Fruit fly (Drosophila melanogaster) whole organism, embryonic: Measurements from ENCODE around the gene CG31832.

Experiments used
- Abd-B ChIP-seq: fragments of 200-800 bp; sonication (Bioruptor generic); optimal IDR thresholded peaks from 2 replicates; lab custom pipeline; 2018; ENCODE audit warnings: missing biosample characterization, mild to moderate bottlenecking, missing genetic modification characterization, moderate library complexity
- CG10209 ChIP-seq: fragments of 200-800 bp; sonication (Bioruptor generic); optimal IDR thresholded peaks from 3 replicates; lab custom pipeline; 2017; ENCODE audit warnings: missing biosample characterization, mild to moderate bottlenecking, missing genetic modification characterization, missing genetic modification reagents
- CG10654 ChIP-seq: fragments of 200-800 bp; sonication (Bioruptor generic); optimal IDR thresholded peaks from 2 replicates; lab custom pipeline; 2016; ENCODE audit warnings: missing biosample characterization, missing genetic modification characterization
- CG14441 ChIP-seq: fragments of 200-800 bp; sonication (Bioruptor generic); IDR thresholded peaks from 2 replicates; pipeline ENCODE4 v1.3.6; 2022; ENCODE audit warnings: missing biosample characterization, missing genetic modification characterization
- CG14965 ChIP-seq: fragments of 200-800 bp; sonication (Bioruptor generic); optimal IDR thresholded peaks from 2 replicates; lab custom pipeline; 2016; ENCODE audit warnings: missing biosample characterization, missing genetic modification characterization, borderline replicate concordance
- CG16779 ChIP-seq: fragments of 200-800 bp; sonication (Bioruptor generic); IDR thresholded peaks from 2 replicates; pipeline ENCODE4 v1.3.6; 2022; ENCODE audit warnings: missing biosample characterization, missing genetic modification characterization
- CG16815 ChIP-seq: fragments of 200-800 bp; sonication (Bioruptor generic); optimal IDR thresholded peaks from 3 replicates; lab custom pipeline; 2017; ENCODE audit warnings: missing biosample characterization, mild to moderate bottlenecking, missing genetic modification characterization
- CG17912 ChIP-seq: fragments of 200-800 bp; sonication (Bioruptor generic); optimal IDR thresholded peaks from 2 replicates; lab custom pipeline; 2018; ENCODE audit warnings: missing biosample characterization, mild to moderate bottlenecking, missing genetic modification characterization
- CG2678 ChIP-seq: fragments of 200-800 bp; sonication (Bioruptor generic); optimal IDR thresholded peaks from 3 replicates; lab custom pipeline; 2019; ENCODE audit warnings: missing biosample characterization, mild to moderate bottlenecking, missing genetic modification characterization, moderate library complexity
- CG2712 ChIP-seq: fragments of 200-800 bp; optimal IDR thresholded peaks from 3 replicates; lab custom pipeline; 2019; ENCODE audit warnings: missing biosample characterization, mild to moderate bottlenecking, missing genetic modification characterization, moderate library complexity
- CG32532 ChIP-seq: fragments of 200-800 bp; sonication (Bioruptor generic); IDR thresholded peaks from 2 replicates; pipeline ENCODE4 v1.3.6; 2022; ENCODE audit warnings: missing biosample characterization, missing genetic modification characterization
- CG4328 ChIP-seq: fragments of 200-800 bp; sonication (Bioruptor generic); optimal IDR thresholded peaks from 3 replicates; lab custom pipeline; 2017; ENCODE audit warnings: missing biosample characterization, missing genetic modification reagents, missing genetic modification characterization
- CG43689 ChIP-seq: fragments of 200-800 bp; sonication (Bioruptor generic); IDR thresholded peaks from 2 replicates; pipeline ENCODE4 v1.3.6; 2022; ENCODE audit warnings: missing biosample characterization, missing genetic modification characterization
- CG4730 ChIP-seq: fragments of 200-800 bp; sonication (Bioruptor generic); IDR thresholded peaks from 2 replicates; pipeline ENCODE4 v1.3.6; 2022; ENCODE audit warnings: missing biosample characterization, missing genetic modification characterization
- CG4854 ChIP-seq: fragments of 200-800 bp; sonication (Bioruptor generic); optimal IDR thresholded peaks from 2 replicates; lab custom pipeline; 2016; ENCODE audit warnings: missing biosample characterization, missing genetic modification characterization, inconsistent platforms
- CG5180 ChIP-seq: fragments of 200-800 bp; sonication (Bioruptor generic); optimal IDR thresholded peaks from 3 replicates; lab custom pipeline; 2017; ENCODE audit warnings: missing biosample characterization, missing genetic modification characterization, mild to moderate bottlenecking, moderate library complexity, missing genetic modification reagents
- CG5953 ChIP-seq: fragments of 200-800 bp; sonication (Bioruptor generic); IDR thresholded peaks from 2 replicates; pipeline ENCODE4 v1.3.6; 2022; ENCODE audit warnings: missing biosample characterization, missing genetic modification characterization
- CG7271 ChIP-seq: fragments of 200-800 bp; sonication (Bioruptor generic); optimal IDR thresholded peaks from 2 replicates; lab custom pipeline; 2018; ENCODE audit warnings: missing biosample characterization, mild to moderate bottlenecking, missing genetic modification characterization, moderate library complexity
- CG7372 ChIP-seq: fragments of 200-800 bp; sonication (Bioruptor generic); IDR thresholded peaks from 2 replicates; pipeline ENCODE4 v1.3.6; 2022; ENCODE audit warnings: missing biosample characterization, missing genetic modification characterization
- CG7786 ChIP-seq: fragments of 200-800 bp; sonication (Bioruptor generic); optimal IDR thresholded peaks from 2 replicates; lab custom pipeline; 2016; ENCODE audit warnings: missing biosample characterization, missing genetic modification characterization
- CG8281 ChIP-seq: fragments of 200-800 bp; sonication (Bioruptor generic); optimal IDR thresholded peaks from 2 replicates; lab custom pipeline; 2018; ENCODE audit warnings: missing biosample characterization, mild to moderate bottlenecking, missing genetic modification characterization, moderate library complexity
- CG9609 ChIP-seq: fragments of 200-800 bp; sonication (Bioruptor generic); optimal IDR thresholded peaks from 3 replicates; lab custom pipeline; 2016; ENCODE audit warnings: missing biosample characterization, missing genetic modification characterization
- Dll ChIP-seq: fragments of 200-800 bp; sonication (Bioruptor generic); IDR thresholded peaks from 4 replicates; pipeline ENCODE4 v1.3.6; 2022; ENCODE audit warnings: missing biosample characterization, missing genetic modification characterization; ENCODE audit not compliant: partially characterized antibody
- Med ChIP-seq: fragments of 200-800 bp; sonication (Bioruptor generic); peaks from one replicate; lab custom pipeline; 2016; ENCODE audit warnings: missing biosample characterization, missing genetic modification characterization, mild to moderate bottlenecking, inconsistent platforms, moderate library complexity
- Oli ChIP-seq: fragments of 200-800 bp; sonication (Bioruptor generic); optimal IDR thresholded peaks from 2 replicates; lab custom pipeline; 2018; ENCODE audit warnings: missing biosample characterization, mild to moderate bottlenecking, missing genetic modification characterization, moderate library complexity
- Opbp ChIP-seq: fragments of 200-800 bp; sonication (Bioruptor generic); IDR thresholded peaks from 3 replicates; pipeline ENCODE4 v1.3.6; 2022; ENCODE audit warnings: missing biosample characterization, missing genetic modification characterization; ENCODE audit not compliant: partially characterized antibody
- Scr ChIP-seq: fragments of 200-800 bp; sonication (Bioruptor generic); IDR thresholded peaks from 2 replicates; pipeline ENCODE4 v1.3.6; 2022; ENCODE audit warnings: missing biosample characterization, missing genetic modification characterization; ENCODE audit not compliant: partially characterized antibody
- Six4 ChIP-seq: fragments of 200-800 bp; sonication (Bioruptor generic); optimal IDR thresholded peaks from 2 replicates; lab custom pipeline; 2016; ENCODE audit warnings: missing biosample characterization, missing genetic modification characterization
- Sox102F ChIP-seq: fragments of 200-800 bp; sonication (Bioruptor generic); optimal IDR thresholded peaks from 2 replicates; lab custom pipeline; 2018; ENCODE audit warnings: missing biosample characterization, mild to moderate bottlenecking, missing genetic modification characterization, moderate library complexity
- amos ChIP-seq: fragments of 200-800 bp; sonication (Bioruptor generic); IDR thresholded peaks from 2 replicates; pipeline ENCODE4 v1.3.6; 2022; ENCODE audit warnings: missing biosample characterization, missing genetic modification characterization; ENCODE audit not compliant: partially characterized antibody
- ase ChIP-seq: fragments of 200-800 bp; sonication (Bioruptor generic); IDR thresholded peaks from 3 replicates; pipeline ENCODE4 v1.3.6; 2022; ENCODE audit warnings: missing biosample characterization, missing genetic modification characterization
- ash1 ChIP-seq: fragments of 200-800 bp; sonication (Bioruptor generic); optimal IDR thresholded peaks from 2 replicates; lab custom pipeline; 2018; ENCODE audit warnings: missing biosample characterization, mild to moderate bottlenecking, missing genetic modification characterization
- bsh ChIP-seq, 2 experiments: fragments of 200-800 bp; sonication (Bioruptor generic); optimal IDR thresholded peaks; 2 replicates each; lab custom pipeline; 2017 to 2018; ENCODE audit warnings: mild to moderate bottlenecking in 2 of 2, missing biosample characterization in 2 of 2, missing genetic modification characterization in 2 of 2, moderate library complexity in 1 of 2
- ci ChIP-seq: fragments of 200-800 bp; sonication (Bioruptor generic); IDR thresholded peaks from 3 replicates; pipeline ENCODE4 v1.3.6; 2022; ENCODE audit warnings: missing biosample characterization, missing genetic modification characterization
- cwo ChIP-seq: fragments of 200-800 bp; sonication (Bioruptor generic); optimal IDR thresholded peaks from 3 replicates; lab custom pipeline; 2017; ENCODE audit warnings: missing biosample characterization, missing genetic modification characterization, mild to moderate bottlenecking, moderate library complexity, missing genetic modification reagents
- disco-r ChIP-seq: fragments of 200-800 bp; sonication (Bioruptor generic); optimal IDR thresholded peaks from 2 replicates; lab custom pipeline; 2016; ENCODE audit warnings: missing biosample characterization, missing genetic modification characterization
- ham ChIP-seq: fragments of 200-800 bp; sonication (Bioruptor generic); IDR thresholded peaks from 2 replicates; pipeline ENCODE4 v1.3.6; 2022; ENCODE audit warnings: missing biosample characterization, missing genetic modification characterization
- jigr1 ChIP-seq: fragments of 200-800 bp; sonication (Bioruptor generic); IDR thresholded peaks from 3 replicates; pipeline ENCODE4 v1.3.6; 2022; ENCODE audit warnings: missing biosample characterization, missing genetic modification characterization
- kni ChIP-seq: fragments of 200-800 bp; sonication (Bioruptor generic); optimal IDR thresholded peaks from 3 replicates; lab custom pipeline; 2017; ENCODE audit warnings: mild to moderate bottlenecking, missing biosample characterization, missing genetic modification reagents, missing genetic modification characterization
- luna ChIP-seq: fragments of 200-800 bp; sonication (Bioruptor generic); optimal IDR thresholded peaks from 2 replicates; lab custom pipeline; 2016; ENCODE audit warnings: missing biosample characterization, missing genetic modification characterization
- onecut ChIP-seq: fragments of 200-800 bp; sonication (Bioruptor generic); IDR thresholded peaks from 2 replicates; pipeline ENCODE4 v1.3.6; 2022; ENCODE audit warnings: missing biosample characterization, missing genetic modification characterization
- pb ChIP-seq: fragments of 200-800 bp; sonication (Bioruptor generic); optimal IDR thresholded peaks from 3 replicates; lab custom pipeline; 2016; ENCODE audit warnings: missing biosample characterization, missing genetic modification characterization
- salm ChIP-seq: fragments of 200-800 bp; sonication (Bioruptor generic); optimal IDR thresholded peaks from 2 replicates; lab custom pipeline; 2018; ENCODE audit warnings: missing biosample characterization, mild to moderate bottlenecking, missing genetic modification characterization
- tll ChIP-seq, 2 experiments: fragments of 200-800 bp in 1 of 2; fragments of >200 bp in 1 of 2; sonication (Bioruptor generic) in 1 of 2; optimal IDR thresholded peaks; 2 replicates each; lab custom pipeline; 2017 to 2019; ENCODE audit warnings: missing biosample characterization in 2 of 2, missing genetic modification characterization in 2 of 2, mild to moderate bottlenecking in 1 of 2, moderate library complexity in 1 of 2
- toy ChIP-seq: fragments of 200-800 bp; sonication (Bioruptor generic); IDR thresholded peaks from 2 replicates; pipeline ENCODE4 v1.3.6; 2022; ENCODE audit warnings: missing biosample characterization, missing genetic modification characterization
- wdn ChIP-seq: fragments of 200-800 bp; sonication (Bioruptor generic); IDR thresholded peaks from 2 replicates; pipeline ENCODE4 v1.3.6; 2022; ENCODE audit warnings: missing biosample characterization, missing genetic modification characterization
- wek ChIP-seq: fragments of 200-800 bp; sonication (Bioruptor generic); optimal IDR thresholded peaks from 3 replicates; lab custom pipeline; 2018; ENCODE audit warnings: missing biosample characterization, mild to moderate bottlenecking, missing genetic modification characterization, moderate library complexity

The CG31832 gene

dm6 chr2L:15056359-15057220 lies 25.0 kb upstream of the CG31832 start (continued):
- no peak for TF ChIP-seq wek
- TF ChIP-seq CG7786 (GFP tag; lab: Kevin White, UChicago) = no peak
- peak; percentile 56 for TF ChIP-seq onecut (GFP tag; lab: Robert Waterston, UW)
- TF ChIP-seq CG7271 (tag; lab: Kevin White, UChicago) = peak; percentile 44
- TF ChIP-seq CG10209 (GFP tag; lab: Kevin White, UChicago) = peak; percentile 69
- TF ChIP-seq CG5953 (GFP tag; lab: Robert Waterston, UW) = peak; percentile 40
- no peak for TF ChIP-seq CG14965
- no peak for TF ChIP-seq pb (GFP tag; lab: Kevin White, UChicago)
- peak in 1 of 2 experiments; percentile 18 for TF ChIP-seq tll (GFP tag; optimal IDR thresholded peaks at IDR 0.05; lab: Kevin White, UChicago)
- no peak for TF ChIP-seq CG4854
- TF ChIP-seq Oli = peak; percentile 74
- TF ChIP-seq CG43689 = no peak
- TF ChIP-seq CG32532 (GFP tag; lab: Robert Waterston, UW) = peak; percentile 57; the same call in 1 of the 2 replicates
- no peak for TF ChIP-seq luna (GFP tag; lab: Kevin White, UChicago)
- no peak for TF ChIP-seq ham (GFP tag; lab: Robert Waterston, UW)
- TF ChIP-seq CG4730 (GFP tag; lab: Robert Waterston, UW) = 0 out of 2 replicates have a peak, but pooled peaks have one; percentile 37
- peak; percentile 31 for TF ChIP-seq Abd-B
- TF ChIP-seq Six4 = peak; percentile 82
- peak; percentile 80 for TF ChIP-seq Med
- TF ChIP-seq CG2678 (tag; lab: Kevin White, UChicago) = peak; percentile 87
- TF ChIP-seq bsh (GFP tag; optimal IDR thresholded peaks at IDR 0.05; lab: Kevin White, UChicago) = peak; percentile 57 to 76
- TF ChIP-seq Sox102F (GFP tag; lab: Kevin White, UChicago) = peak; percentile 80
- no peak for TF ChIP-seq wdn (GFP tag; lab: Robert Waterston, UW)
- TF ChIP-seq CG17912 (GFP tag; lab: Kevin White, UChicago) = no peak
- TF ChIP-seq CG8281 (tag; lab: Kevin White, UChicago) = peak; percentile 55
- TF ChIP-seq CG4328 (GFP tag; lab: Kevin White, UChicago) = peak; percentile 55
- 0 out of 3 replicates have a peak, but pooled peaks have one; percentile 29 for TF ChIP-seq jigr1 (GFP tag; lab: Robert Waterston, UW)
- no peak for TF ChIP-seq Scr
- peak; percentile 77; the same call in 1 of the 3 replicates for TF ChIP-seq ase (GFP tag; lab: Robert Waterston, UW)
- peak; percentile 50; the same call in 1 of the 2 replicates for TF ChIP-seq CG7372
- TF ChIP-seq CG9609 (GFP tag; lab: Kevin White, UChicago) = no peak
- peak; percentile 83 for TF ChIP-seq ci (GFP tag; lab: Robert Waterston, UW)
- TF ChIP-seq cwo (GFP tag; lab: Kevin White, UChicago) = peak; percentile 56
- TF ChIP-seq kni (GFP tag; lab: Kevin White, UChicago) = no peak
- TF ChIP-seq Opbp = 0 out of 3 replicates have a peak, but pooled peaks have one; percentile 21
- TF ChIP-seq CG2712 (tag; lab: Kevin White, UChicago) = peak; percentile 89
- peak; percentile 39; the same call in 1 of the 2 replicates for TF ChIP-seq toy (GFP tag; lab: Robert Waterston, UW)
- no peak for TF ChIP-seq Dll (GFP tag; lab: Robert Waterston, UW)
- no peak for TF ChIP-seq ash1 (GFP tag; lab: Kevin White, UChicago)
- TF ChIP-seq CG10654 (GFP tag; lab: Kevin White, UChicago) = peak; percentile 73
- peak; percentile 62 for TF ChIP-seq CG16815 (GFP tag; lab: Kevin White, UChicago)
- no peak for TF ChIP-seq amos
- TF ChIP-seq CG16779 (GFP tag; lab: Robert Waterston, UW) = no peak
- no peak for TF ChIP-seq disco-r
- peak; percentile 67 for TF ChIP-seq CG5180 (GFP tag; lab: Kevin White, UChicago)
- peak; percentile 58 for TF ChIP-seq salm (tag; lab: Kevin White, UChicago)
- TF ChIP-seq CG14441 (GFP tag; lab: Robert Waterston, UW) = no peak
